Fruit fly (Drosophila melanogaster) Kc167 (cell line): ENCODE data around the gene zuc.

Source experiments
- h ChIP-seq: fragments of >200 bp; optimal IDR thresholded peaks from 3 replicates; lab custom pipeline; 2018; ENCODE audit warnings: missing external identifiers
- insv ChIP-seq: fragments of >200 bp; optimal IDR thresholded peaks from 3 replicates; lab custom pipeline; 2018; ENCODE audit warnings: missing external identifiers
- psq ChIP-seq: fragments of >200 bp; optimal IDR thresholded peaks from 2 replicates; lab custom pipeline; 2017; ENCODE audit warnings: missing external identifiers
- ttk ChIP-seq: sonication (Bioruptor generic); optimal IDR thresholded peaks from 2 replicates; lab custom pipeline; 2017; ENCODE audit warnings: missing external identifiers

DNA sequence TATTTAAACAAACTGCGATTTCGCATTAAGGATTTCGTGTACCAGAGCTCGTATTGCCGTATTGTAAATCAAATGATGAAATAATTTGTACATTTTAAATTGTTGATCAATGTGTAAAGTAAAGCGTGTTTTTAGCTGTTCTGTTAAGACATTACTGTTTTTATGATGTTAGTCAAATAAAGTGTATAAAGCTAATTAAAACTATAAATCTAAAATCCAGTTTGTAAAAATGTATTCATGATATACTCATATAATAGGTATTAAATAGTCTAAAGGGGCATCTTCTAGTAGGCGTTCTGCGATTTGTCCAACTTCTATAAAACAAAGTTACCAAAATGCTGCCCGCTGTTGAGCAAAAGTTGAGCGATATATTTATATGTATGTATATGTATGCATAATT lies 44.2 kb upstream of the zuc start, which contains the start of gene CG18788:
- no peak for TF ChIP-seq insv (lab: Kevin White, UChicago)
- no peak for TF ChIP-seq psq
- TF ChIP-seq h (lab: Kevin White, UChicago): no peak
- no peak for TF ChIP-seq ttk
